Worm (Caenorhabditis elegans) whole organism, L1 larva: ENCODE data around the gene T24C12.4.

ENCODE experiments used
- C16A3.4 ChIP-seq: fragments of 150-350 bp; optimal IDR thresholded peaks from 2 replicates; lab custom pipeline; 2014; ENCODE audit warnings: missing biosample characterization, missing genetic modification characterization
- aly-2 ChIP-seq: fragments of 150-350 bp; optimal IDR thresholded peaks from 2 replicates; lab custom pipeline; 2014; ENCODE audit warnings: missing biosample characterization, missing genetic modification characterization
- blmp-1 ChIP-seq: fragments of 150-350 bp; optimal IDR thresholded peaks from 2 replicates; lab custom pipeline; 2014; ENCODE audit warnings: missing biosample characterization, missing genetic modification characterization
- ceh-82 ChIP-seq, 3 experiments: fragments of 150-350 bp in 1 of 3; sonication (generic microtip) in 2 of 3; optimal IDR thresholded peaks; 2 replicates each; lab custom pipeline; 2014 to 2017; ENCODE audit warnings: missing biosample characterization in 3 of 3, missing genetic modification characterization in 3 of 3
- dpl-1 ChIP-seq, 3 experiments: fragments of 150-350 bp in 2 of 3; sonication (generic microtip) in 1 of 3; optimal IDR thresholded peaks; 2 replicates each; lab custom pipeline; 2014 to 2017; ENCODE audit warnings: missing biosample characterization in 3 of 3, missing genetic modification characterization in 3 of 3, missing genetic modification reagents in 3 of 3
- efl-1 ChIP-seq, 4 experiments: fragments of 150-350 bp; optimal IDR thresholded peaks in 3 of 4; peaks in 1 of 4; 1 replicate in 1 of 4; 2 replicates in 3 of 4; lab custom pipeline; 2014; ENCODE audit warnings: missing biosample characterization in 2 of 4, missing genetic modification characterization in 2 of 4, missing genetic modification reagents in 2 of 4
- efl-3 ChIP-seq: fragments of 200-800 bp; sonication (Bioruptor generic); optimal IDR thresholded peaks from 2 replicates; lab custom pipeline; 2018; ENCODE audit warnings: mild to moderate bottlenecking, missing genetic modification characterization, missing compliant biosample characterization
- elt-2 ChIP-seq: sonication (generic microtip); optimal IDR thresholded peaks from 2 replicates; lab custom pipeline; 2016; ENCODE audit warnings: missing genetic modification characterization, mild to moderate bottlenecking, inconsistent platforms, missing compliant biosample characterization, missing genetic modification reagents
- elt-3 ChIP-seq, 6 experiments: fragments of 150-350 bp in 1 of 6; sonication (generic microtip); optimal IDR thresholded peaks; 2 replicates each; lab custom pipeline; 2017 to 2018; ENCODE audit warnings: missing biosample characterization in 6 of 6, missing genetic modification characterization in 6 of 6, inconsistent platforms in 1 of 6
- hlh-17 ChIP-seq: fragments of 200-800 bp; sonication (Bioruptor generic); optimal IDR thresholded peaks from 2 replicates; lab custom pipeline; 2018; ENCODE audit warnings: missing genetic modification characterization, mild to moderate bottlenecking, missing compliant biosample characterization, moderate library complexity, borderline replicate concordance
- lin-14 ChIP-seq: fragments of 200-800 bp; sonication (Bioruptor generic); optimal IDR thresholded peaks from 2 replicates; lab custom pipeline; 2018; ENCODE audit warnings: mild to moderate bottlenecking, missing genetic modification characterization, moderate library complexity, missing compliant biosample characterization
- lin-15B ChIP-seq: fragments of 150-350 bp; sonication (generic microtip); optimal IDR thresholded peaks from 3 replicates; lab custom pipeline; 2014; ENCODE audit warnings: missing biosample characterization, missing genetic modification characterization
- lin-35 ChIP-seq, 2 experiments: fragments of 150-350 bp; optimal IDR thresholded peaks; 2 replicates each; lab custom pipeline; 2014; ENCODE audit warnings: missing biosample characterization in 2 of 2, missing genetic modification characterization in 2 of 2, missing genetic modification reagents in 2 of 2
- lsy-2 ChIP-seq, 2 experiments: fragments of 150-350 bp; optimal IDR thresholded peaks; 2 replicates each; lab custom pipeline; 2014; ENCODE audit warnings: missing biosample characterization in 2 of 2, missing genetic modification characterization in 2 of 2
- mab-9 ChIP-seq: fragments of 200-800 bp; sonication (Bioruptor generic); IDR thresholded peaks from 2 replicates; pipeline ENCODE4 v1.3.6; 2022; ENCODE audit warnings: missing genetic modification reagents, missing genetic modification characterization, missing compliant biosample characterization
- mdl-1 ChIP-seq, 2 experiments: fragments of 150-350 bp; optimal IDR thresholded peaks; 2 replicates each; lab custom pipeline; 2014 to 2017; ENCODE audit warnings: missing biosample characterization in 2 of 2, missing genetic modification characterization in 2 of 2, inconsistent platforms in 1 of 2
- mep-1 ChIP-seq: fragments of 150-350 bp; optimal IDR thresholded peaks from 2 replicates; lab custom pipeline; 2014; ENCODE audit warnings: missing biosample characterization, missing genetic modification characterization
- nhr-11 ChIP-seq: fragments of 150-350 bp; optimal IDR thresholded peaks from 2 replicates; lab custom pipeline; 2014; ENCODE audit warnings: missing biosample characterization, missing genetic modification characterization
- nhr-19 ChIP-seq: fragments of 200-800 bp; sonication (Bioruptor generic); conservative IDR thresholded peaks from 2 replicates; pipeline ENCODE4 v1.3.6; 2022; ENCODE audit warnings: missing genetic modification characterization, missing compliant biosample characterization
- nhr-20 ChIP-seq: sonication (generic microtip); optimal IDR thresholded peaks from 2 replicates; lab custom pipeline; 2016; ENCODE audit warnings: mild to moderate bottlenecking, missing genetic modification characterization, missing compliant biosample characterization
- nhr-47 ChIP-seq: sonication (generic microtip); optimal IDR thresholded peaks from 2 replicates; lab custom pipeline; 2016; ENCODE audit warnings: mild to moderate bottlenecking, missing genetic modification characterization, moderate library complexity, missing compliant biosample characterization
- nhr-71 ChIP-seq: sonication (generic microtip); optimal IDR thresholded peaks from 2 replicates; lab custom pipeline; 2016; ENCODE audit warnings: mild to moderate bottlenecking, missing genetic modification characterization, moderate library complexity, missing compliant biosample characterization
- nhr-85 ChIP-seq: sonication (generic microtip); peaks from one replicate; lab custom pipeline; 2016; ENCODE audit warnings: missing genetic modification characterization, inconsistent platforms, missing compliant biosample characterization
- nhr-90 ChIP-seq: sonication (generic microtip); optimal IDR thresholded peaks from 2 replicates; lab custom pipeline; 2016; ENCODE audit warnings: mild to moderate bottlenecking, missing genetic modification characterization, missing compliant biosample characterization; ENCODE audit not compliant: poor library complexity
- pax-3 ChIP-seq: fragments of 200-800 bp; sonication (Bioruptor generic); optimal IDR thresholded peaks from 2 replicates; lab custom pipeline; 2018; ENCODE audit warnings: mild to moderate bottlenecking, missing genetic modification characterization, moderate library complexity, missing compliant biosample characterization
- skn-1 ChIP-seq: fragments of 150-350 bp; optimal IDR thresholded peaks from 2 replicates; lab custom pipeline; 2014; ENCODE audit warnings: missing biosample characterization, missing genetic modification characterization
- snu-23 ChIP-seq: sonication (generic microtip); optimal IDR thresholded peaks from 2 replicates; lab custom pipeline; 2016; ENCODE audit warnings: missing genetic modification characterization, missing compliant biosample characterization
- sup-37 ChIP-seq: fragments of 200-800 bp; sonication (Bioruptor generic); optimal IDR thresholded peaks from 2 replicates; lab custom pipeline; 2018; ENCODE audit warnings: mild to moderate bottlenecking, missing genetic modification characterization, missing compliant biosample characterization
- tbx-2 ChIP-seq: sonication (generic microtip); optimal IDR thresholded peaks from 2 replicates; lab custom pipeline; 2016; ENCODE audit warnings: missing genetic modification characterization, missing compliant biosample characterization
- unc-130 ChIP-seq: fragments of 150-350 bp; optimal IDR thresholded peaks from 2 replicates; lab custom pipeline; 2017; ENCODE audit warnings: missing biosample characterization, missing genetic modification characterization, inconsistent platforms
- unc-98 ChIP-seq: fragments of 200-800 bp; sonication (Bioruptor generic); IDR thresholded peaks from 2 replicates; pipeline ENCODE4 v1.3.6; 2022; ENCODE audit warnings: missing genetic modification characterization, missing compliant biosample characterization
- vab-15 ChIP-seq: sonication (generic microtip); optimal IDR thresholded peaks from 2 replicates; lab custom pipeline; 2017; ENCODE audit warnings: missing genotype, mild to moderate bottlenecking, missing genetic modification characterization, missing compliant biosample characterization

T24C12.4 gene

DNA sequence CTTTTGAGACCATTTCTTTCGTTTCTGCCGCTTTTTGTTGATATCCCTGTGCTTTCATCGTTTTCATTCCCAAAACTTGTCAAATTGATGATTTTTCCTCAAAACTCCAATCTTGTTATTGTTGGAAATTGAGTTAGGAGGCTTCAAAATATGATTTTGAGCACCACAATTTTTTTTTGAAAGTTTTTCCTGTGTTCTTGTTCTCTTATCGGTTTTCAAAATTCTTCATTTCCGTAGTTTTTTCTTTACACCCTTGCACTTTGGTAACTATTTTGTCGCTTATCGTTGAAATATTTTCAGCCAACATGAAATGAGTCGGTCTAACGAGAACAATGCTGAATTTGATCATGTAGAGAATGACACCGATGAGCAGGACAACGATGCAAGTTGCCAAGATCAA is 24.3 kb downstream of the T24C12.4 start, which contains the start of gene F48B9.1:
F48B9.1 (plus strand) TSS at position 301 of the 400 bp plus-strand sequence.
- TF ChIP-seq C16A3.4 (tag; lab: Kevin White, UChicago) (no peak), efl-1 (optimal IDR thresholded peaks at IDR 0.05; lab: Kevin White, UChicago) (no peak), efl-1 (GFP tag; optimal IDR thresholded peaks at IDR 0.05 in 1 of 2; lab: Kevin White, UChicago) (peak in 1 of 2 experiments; percentile 72)

DNA sequence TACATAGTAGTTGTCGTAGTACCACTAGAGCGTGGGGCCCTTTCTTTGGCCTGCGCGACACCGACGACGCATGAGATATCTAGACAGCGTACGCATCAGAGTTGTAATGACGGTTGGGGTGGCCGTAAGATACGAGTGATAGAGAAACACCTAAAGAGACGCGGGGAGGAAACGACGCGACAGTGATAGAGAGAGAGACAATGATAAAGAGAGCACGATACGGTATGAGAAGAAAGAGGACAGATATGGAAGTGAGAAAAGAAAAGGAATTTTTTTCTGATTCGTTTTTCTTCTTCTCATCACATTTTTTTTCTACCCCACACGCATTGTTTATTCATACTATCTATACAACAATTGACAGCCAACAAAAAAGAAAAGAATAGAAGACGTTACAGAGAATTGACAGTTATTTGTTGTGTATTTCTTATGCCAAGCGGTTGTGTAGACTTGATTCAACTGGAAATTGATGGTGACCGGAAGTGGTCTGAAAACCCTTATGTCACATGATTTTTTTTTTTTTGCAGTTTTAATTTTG is 26.4 kb downstream of the T24C12.4 start:
- TF ChIP-seq blmp-1 (tag; lab: Kevin White, UChicago) (peak; percentile 63), sup-37 (GFP tag; lab: Kevin White, UChicago) (no peak), elt-2 (tag; lab: Kevin White, UChicago) (peak; percentile 47), nhr-11 (tag; lab: Kevin White, UChicago) (no peak), nhr-85 (tag; lab: Kevin White, UChicago) (peak; percentile 73), pax-3 (tag; lab: Kevin White, UChicago) (no peak), lin-14 (GFP tag; lab: Kevin White, UChicago) (peak; percentile 8), hlh-17 (no peak), ceh-82 (tag; optimal IDR thresholded peaks at IDR 0.05; lab: Kevin White, UChicago) (no peak), elt-3 (tag; optimal IDR thresholded peaks at IDR 0.05; lab: Kevin White, UChicago) (peak in 1 of 6 experiments; percentile 46), unc-98 (GFP tag; lab: Robert Waterston, UW) (no peak), vab-15 (no peak), skn-1 (peak; percentile 22), lin-35 (GFP tag; optimal IDR thresholded peaks at IDR 0.05; lab: Kevin White, UChicago) (peak in 1 of 2 experiments; percentile 4), efl-3 (GFP tag; lab: Kevin White, UChicago) (no peak), mab-9 (no peak), lsy-2 (tag; optimal IDR thresholded peaks at IDR 0.05; lab: Kevin White, UChicago) (peak in 1 of 2 experiments; percentile 34)
- TF ChIP-seq, all 84 proteins: peak for 8

DNA sequence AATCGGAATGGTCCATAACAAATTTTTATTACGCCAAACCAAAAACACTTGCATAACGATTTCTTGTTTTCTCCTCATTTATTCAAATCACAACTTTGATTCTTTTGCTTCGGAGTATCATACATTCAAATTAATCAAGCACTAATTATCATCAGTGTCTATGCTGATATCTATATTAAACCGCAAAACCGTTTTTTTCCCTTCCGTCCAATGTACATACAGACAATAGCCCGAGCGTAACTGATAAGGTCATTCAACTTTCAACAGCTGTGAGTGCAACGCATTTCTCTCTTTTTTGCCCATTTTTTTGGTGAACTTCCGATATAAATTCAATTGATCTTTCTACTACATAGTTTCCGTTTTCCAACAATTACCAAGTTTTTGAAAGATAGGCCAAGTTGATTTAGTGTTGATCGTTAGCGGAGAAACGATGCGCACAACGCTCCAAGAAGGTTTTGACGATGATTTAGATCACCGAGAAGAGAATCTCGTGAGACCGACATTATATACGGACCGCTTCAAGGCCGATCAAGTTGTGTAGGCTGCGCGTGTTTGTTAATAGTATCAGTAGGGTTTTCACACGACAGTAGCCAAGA is 27.0 kb downstream of the T24C12.4 start:
- TF ChIP-seq lin-15B (tag; lab: Kevin White, UChicago) (no peak), nhr-71 (tag; lab: Kevin White, UChicago) (peak; percentile 30), nhr-19 (GFP tag; lab: Robert Waterston, UW) (0 out of 2 replicates have a peak, but pooled peaks have one; percentile 3), nhr-90 (peak; percentile 54), nhr-47 (tag; lab: Kevin White, UChicago) (no peak), vab-15 (no peak), elt-2 (tag; lab: Kevin White, UChicago) (peak; percentile 66), mep-1 (tag; lab: Kevin White, UChicago) (peak; percentile 11), unc-130 (tag; lab: Kevin White, UChicago) (peak; percentile 52), blmp-1 (tag; lab: Kevin White, UChicago) (peak; percentile 73), efl-1 (optimal IDR thresholded peaks at IDR 0.05; lab: Kevin White, UChicago) (no peak), efl-1 (GFP tag; optimal IDR thresholded peaks at IDR 0.05 in 1 of 2; lab: Kevin White, UChicago) (peak in 1 of 2 experiments; percentile 39), aly-2 (tag; lab: Kevin White, UChicago) (no peak), nhr-20 (tag; lab: Kevin White, UChicago) (peak; percentile 30), tbx-2 (tag; lab: Kevin White, UChicago) (peak; percentile 5), mdl-1 (tag; optimal IDR thresholded peaks at IDR 0.05; lab: Kevin White, UChicago) (peak in 1 of 2 experiments; percentile 24), lin-14 (GFP tag; lab: Kevin White, UChicago) (peak; percentile 60), skn-1 (no peak), elt-3 (tag; optimal IDR thresholded peaks at IDR 0.05; lab: Kevin White, UChicago) (peak in 5 of 6 experiments; percentile 44 to 72 (median 68)), snu-23 (peak; percentile 33), nhr-85 (tag; lab: Kevin White, UChicago) (peak; percentile 88), dpl-1 (GFP tag; optimal IDR thresholded peaks at IDR 0.05; lab: Kevin White, UChicago) (no peak)
- TF ChIP-seq, all 84 proteins: peak for 15
